Fruit fly (Drosophila melanogaster) whole organism: Measurements from ENCODE around the gene NimC2.

ENCODE experiments used
- CG8478 ChIP-seq: fragments of >200 bp; optimal IDR thresholded peaks from 2 replicates; lab custom pipeline; 2018; ENCODE audit warnings: inconsistent platforms
- Dll ChIP-seq: fragments of >200 bp; optimal IDR thresholded peaks from 2 replicates; lab custom pipeline; 2017
- EcR ChIP-seq, 2 experiments: fragments of >200 bp; optimal IDR thresholded peaks; 2 replicates each; lab custom pipeline; 2017; ENCODE audit warnings: missing biosample characterization in 2 of 2, missing genetic modification characterization in 2 of 2, missing genetic modification reagents in 2 of 2
- pan ChIP-seq: fragments of >200 bp; optimal IDR thresholded peaks from 2 replicates; lab custom pipeline; 2017
- psq ChIP-seq: fragments of >200 bp; optimal IDR thresholded peaks from 2 replicates; lab custom pipeline; 2017
- usp ChIP-seq: fragments of >200 bp; optimal IDR thresholded peaks from 2 replicates; lab custom pipeline; 2017; ENCODE audit warnings: missing biosample characterization, missing genetic modification characterization, mixed read lengths

Gene NimC2

DNA sequence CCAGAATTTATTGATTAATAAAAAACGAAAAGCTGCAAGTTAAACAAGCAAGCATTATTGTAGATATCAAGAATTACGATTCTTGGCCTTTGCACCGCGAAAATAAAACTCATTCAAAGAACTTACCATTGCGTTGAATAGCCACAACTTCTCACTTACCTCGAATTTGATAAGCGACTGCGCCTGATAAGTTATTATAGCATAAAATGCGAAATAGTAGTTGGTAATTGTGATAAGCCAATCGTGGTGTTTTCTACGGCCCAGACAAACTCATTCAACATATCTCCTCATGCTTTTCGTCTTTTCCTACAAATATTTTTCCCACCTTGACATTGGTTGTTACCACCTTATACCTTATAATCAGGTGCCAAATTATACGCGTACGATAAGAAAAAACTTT lies 35.2 kb downstream of the NimC2 start:
- TF ChIP-seq EcR (GFP tag; optimal IDR thresholded peaks at IDR 0.05; lab: Kevin White, UChicago) (no peak), usp (no peak), CG8478 (lab: Kevin White, UChicago) (no peak), pan (lab: Kevin White, UChicago) (no peak), psq (no peak), Dll (lab: Kevin White, UChicago) (no peak)

DNA sequence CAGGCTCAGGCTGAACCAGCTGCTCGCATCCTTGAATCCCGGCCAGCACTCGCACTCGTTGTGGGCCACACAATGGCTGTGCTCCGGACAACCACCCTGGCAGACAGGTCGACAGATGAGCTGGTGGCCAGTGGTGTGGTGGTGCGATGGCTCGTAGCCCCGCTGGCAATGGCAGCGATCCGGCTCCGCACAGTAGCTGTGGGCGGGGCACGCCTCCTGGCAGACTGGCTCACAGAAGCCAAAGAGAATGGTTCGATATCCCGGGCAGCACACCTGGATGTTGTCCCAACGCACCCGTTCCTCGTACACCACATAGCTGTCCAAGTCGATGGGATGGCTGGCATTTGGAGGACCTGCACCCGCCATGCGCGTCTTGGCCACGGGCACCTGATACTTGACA lies 39.7 kb downstream of the NimC2 start:
- TF ChIP-seq CG8478 (lab: Kevin White, UChicago) (no peak), pan (lab: Kevin White, UChicago) (no peak), Dll (lab: Kevin White, UChicago) (no peak), usp (no peak), EcR (GFP tag; optimal IDR thresholded peaks at IDR 0.05; lab: Kevin White, UChicago) (no peak), psq (no peak)

DNA sequence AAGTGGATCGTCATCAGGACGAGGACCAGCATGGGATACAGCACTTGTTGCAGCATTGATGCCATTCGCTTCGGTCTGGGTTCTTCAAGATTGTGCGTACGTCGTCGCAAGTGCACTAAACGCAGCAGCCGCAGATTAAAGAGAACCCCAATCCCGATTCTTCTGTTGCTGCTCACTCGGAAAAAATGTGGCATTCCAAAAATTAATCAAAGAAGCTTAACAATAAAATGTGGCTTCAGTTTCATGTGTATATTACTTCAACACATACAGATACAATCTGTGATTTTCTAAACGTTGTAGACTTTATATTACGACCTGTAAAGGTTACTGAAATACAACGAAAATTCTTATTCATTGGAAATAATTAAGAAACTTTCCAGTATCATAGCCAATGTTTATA lies 40.2 kb downstream of the NimC2 start, which contains the start of gene NimC3:
NimC3 (minus strand) TSS at position 101 of the 400 bp plus-strand sequence.
- TF ChIP-seq EcR (GFP tag; optimal IDR thresholded peaks at IDR 0.05; lab: Kevin White, UChicago) = no peak
- TF ChIP-seq psq = no peak
- TF ChIP-seq Dll (lab: Kevin White, UChicago) = no peak
- no peak for TF ChIP-seq pan (lab: Kevin White, UChicago)
- TF ChIP-seq usp = no peak
- no peak for TF ChIP-seq CG8478 (lab: Kevin White, UChicago)

DNA sequence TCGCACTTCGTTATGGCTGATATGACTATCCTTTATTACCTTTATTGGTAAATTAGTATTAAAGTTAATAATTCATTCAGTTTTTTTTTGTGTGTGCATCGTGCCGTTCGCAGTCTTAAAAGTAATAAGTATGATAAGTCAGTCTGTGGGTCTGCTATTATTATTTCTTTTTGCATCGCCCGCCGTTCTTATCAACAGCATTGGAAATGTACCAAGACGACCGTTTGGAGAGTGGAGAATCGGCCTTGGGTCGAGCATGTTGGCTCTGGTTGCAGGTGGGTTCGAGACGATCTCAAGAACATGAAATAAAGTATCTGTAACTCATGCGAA lies 40.6 kb downstream of the NimC2 start:
- TF ChIP-seq Dll (lab: Kevin White, UChicago) (no peak), CG8478 (lab: Kevin White, UChicago) (peak; percentile 24), psq (no peak), usp (no peak), EcR (GFP tag; optimal IDR thresholded peaks at IDR 0.05; lab: Kevin White, UChicago) (no peak), pan (lab: Kevin White, UChicago) (no peak)

DNA sequence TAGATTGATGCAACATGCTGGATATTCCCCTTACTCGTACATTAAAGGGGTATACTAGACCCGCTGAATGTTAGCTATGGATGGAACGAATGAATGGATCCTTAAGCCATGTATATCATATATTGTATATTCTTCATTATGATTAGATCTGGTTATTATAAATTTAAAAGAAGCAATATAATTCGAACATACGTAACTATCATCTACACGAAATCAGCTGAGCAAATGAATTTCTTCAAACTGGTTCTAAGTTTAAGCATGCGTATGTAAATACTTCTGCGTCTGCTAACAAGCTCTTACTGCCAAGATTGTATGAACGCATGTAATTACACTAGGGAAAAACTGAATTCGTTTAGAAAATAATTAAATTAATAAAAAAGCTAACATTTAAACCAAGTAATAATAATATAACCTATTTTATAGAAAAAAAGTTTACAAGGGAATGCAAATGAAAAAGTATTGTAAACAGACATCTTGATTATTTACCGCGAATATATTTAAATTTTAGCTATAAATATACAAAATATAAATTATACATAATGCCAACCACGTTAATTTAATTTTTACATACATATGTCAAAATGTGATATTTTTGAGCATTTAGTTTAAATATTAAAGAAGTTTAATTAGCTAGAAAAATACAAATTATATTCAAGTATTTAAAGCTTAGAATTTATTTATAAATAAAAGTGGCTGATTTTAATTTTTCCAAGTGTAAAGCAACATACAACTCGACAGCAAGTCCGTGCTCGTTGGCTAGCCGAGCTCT lies 41.1 kb downstream of the NimC2 start:
- TF ChIP-seq psq (no peak), pan (lab: Kevin White, UChicago) (peak; percentile 72)

DNA sequence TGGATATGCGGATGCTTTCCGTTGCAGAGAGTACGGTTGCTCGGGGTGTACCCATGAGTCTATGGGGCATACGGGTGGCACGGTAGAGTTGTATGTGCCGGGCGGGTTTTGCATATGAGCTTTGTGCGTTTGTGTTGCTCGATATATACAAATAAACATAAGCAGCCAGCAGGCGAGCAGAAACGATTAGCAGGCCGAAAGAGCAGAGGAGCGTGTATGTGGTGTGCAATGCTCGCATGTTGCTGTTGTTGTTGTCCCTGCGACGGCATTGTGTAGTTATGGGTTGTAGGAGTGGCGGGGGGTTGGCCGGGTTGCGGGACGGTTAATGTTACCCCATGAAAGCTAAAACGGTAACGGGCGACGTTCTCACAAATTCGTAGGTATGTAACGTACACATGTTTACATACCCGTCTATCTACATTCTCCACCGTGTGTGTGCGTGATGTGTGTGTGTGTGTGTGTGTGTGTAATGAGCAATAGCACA lies 41.8 kb downstream of the NimC2 start:
- TF ChIP-seq pan (lab: Kevin White, UChicago) (no peak), CG8478 (lab: Kevin White, UChicago) (no peak), psq (no peak), usp (no peak), EcR (GFP tag; optimal IDR thresholded peaks at IDR 0.05; lab: Kevin White, UChicago) (no peak), Dll (lab: Kevin White, UChicago) (no peak)

DNA sequence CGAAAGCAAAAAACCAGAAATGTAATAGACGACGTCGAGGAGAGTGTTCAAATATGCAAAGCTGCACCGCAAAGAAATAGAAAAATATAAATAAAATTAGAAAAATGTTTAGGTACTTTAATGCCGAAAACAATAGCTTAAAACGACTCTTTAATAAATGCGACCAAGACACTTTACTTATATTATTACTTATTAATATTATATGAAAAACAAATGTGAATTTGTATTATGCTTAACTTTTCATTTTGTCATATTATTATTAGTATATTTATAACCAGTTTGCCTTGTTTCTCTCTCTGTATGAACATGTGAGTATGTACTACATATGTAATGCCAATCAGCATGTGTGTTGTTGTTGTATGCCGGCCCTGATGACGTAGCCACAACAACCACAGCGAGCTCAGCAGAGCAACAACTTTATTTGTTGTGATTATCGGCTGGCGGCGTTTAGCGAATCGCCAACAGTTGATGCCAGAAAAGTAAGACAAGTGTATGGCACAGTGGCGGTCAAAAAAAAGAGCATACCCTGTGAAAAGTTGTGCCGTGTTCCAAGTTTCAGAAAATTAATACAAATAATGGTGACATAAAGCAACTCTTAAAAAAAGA lies 42.3 kb downstream of the NimC2 start:
- TF ChIP-seq CG8478 (lab: Kevin White, UChicago) (no peak), psq (no peak), EcR (GFP tag; optimal IDR thresholded peaks at IDR 0.05; lab: Kevin White, UChicago) (no peak), pan (lab: Kevin White, UChicago) (no peak), usp (no peak), Dll (lab: Kevin White, UChicago) (no peak)

DNA sequence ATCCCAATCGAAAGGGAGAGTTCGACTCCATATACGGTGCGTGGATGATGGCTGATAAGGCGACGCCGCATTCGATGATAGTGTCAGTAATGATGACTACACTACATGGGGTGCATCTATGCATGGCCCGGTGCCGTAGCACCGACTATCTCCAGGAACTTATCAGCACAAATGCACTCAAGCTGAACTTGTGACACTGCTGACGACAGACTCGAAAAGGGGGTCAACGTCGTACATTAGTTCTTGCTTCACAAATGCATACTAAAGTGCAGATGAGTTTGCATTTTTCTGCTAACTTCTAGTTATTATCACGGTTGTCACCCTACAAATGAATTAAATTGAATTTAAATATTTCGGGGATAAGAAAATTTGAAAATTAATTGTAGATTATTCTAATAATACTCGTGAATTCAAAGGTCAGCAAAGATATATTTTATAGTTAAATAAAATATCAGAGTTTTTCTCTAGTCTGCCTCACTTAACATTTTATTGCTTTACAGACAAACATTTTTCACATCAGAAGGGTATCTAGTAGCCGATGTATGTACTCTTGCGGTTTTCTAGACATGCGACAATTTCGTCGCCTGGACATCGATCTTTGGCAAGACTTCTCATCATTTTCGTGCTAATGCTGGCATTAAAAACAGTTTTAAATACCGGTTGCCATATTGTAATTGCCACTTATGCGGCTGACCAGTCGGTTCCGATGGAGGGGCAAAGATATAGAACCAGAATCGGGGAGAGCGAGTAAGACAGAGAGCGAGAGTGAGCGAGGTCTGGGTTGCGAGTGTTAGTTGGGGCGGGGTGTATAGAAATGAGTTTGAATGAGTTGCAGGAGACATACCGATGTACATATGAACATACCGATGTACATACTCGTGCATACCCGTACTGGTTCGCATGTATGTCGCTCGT lies 43.5 kb downstream of the NimC2 start:
- TF ChIP-seq usp (no peak), Dll (lab: Kevin White, UChicago) (no peak), psq (no peak), EcR (GFP tag; optimal IDR thresholded peaks at IDR 0.05; lab: Kevin White, UChicago) (no peak), CG8478 (lab: Kevin White, UChicago) (no peak), pan (lab: Kevin White, UChicago) (no peak)

DNA sequence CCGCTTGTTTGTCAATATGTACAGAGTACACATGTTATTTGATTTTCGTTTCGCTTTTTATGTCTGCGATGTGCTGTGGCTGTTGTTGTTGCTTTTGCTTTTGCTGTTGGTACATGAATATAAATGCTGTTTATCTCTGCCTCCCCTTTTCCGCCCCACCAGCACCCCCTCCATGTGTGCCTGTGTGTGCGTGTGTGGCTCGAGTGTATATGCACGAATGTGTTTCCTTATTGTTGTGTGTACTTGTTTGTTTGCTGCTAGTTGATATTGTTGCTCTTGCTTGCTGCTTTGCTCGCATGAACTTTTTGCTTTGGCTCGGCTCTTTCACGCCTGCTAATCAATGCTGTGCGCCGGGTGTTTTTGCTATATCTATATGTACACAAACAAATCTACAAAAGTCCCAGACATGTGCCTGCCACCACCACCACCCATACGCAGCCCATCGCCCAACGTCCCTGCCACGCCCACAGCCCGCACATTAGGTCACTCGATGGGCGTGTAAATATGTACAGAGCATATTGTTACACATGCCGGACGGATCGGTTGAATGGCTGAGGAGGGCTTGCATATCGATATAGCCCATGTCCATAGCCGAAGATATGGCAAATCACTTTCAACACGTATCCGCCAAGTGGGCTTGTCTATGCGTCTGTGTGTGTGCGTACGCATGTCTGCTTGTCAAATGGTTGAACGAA lies 44.3 kb downstream of the NimC2 start:
- TF ChIP-seq usp (no peak), psq (no peak), pan (lab: Kevin White, UChicago) (no peak), CG8478 (lab: Kevin White, UChicago) (no peak), EcR (GFP tag; optimal IDR thresholded peaks at IDR 0.05; lab: Kevin White, UChicago) (no peak), Dll (lab: Kevin White, UChicago) (no peak)

DNA sequence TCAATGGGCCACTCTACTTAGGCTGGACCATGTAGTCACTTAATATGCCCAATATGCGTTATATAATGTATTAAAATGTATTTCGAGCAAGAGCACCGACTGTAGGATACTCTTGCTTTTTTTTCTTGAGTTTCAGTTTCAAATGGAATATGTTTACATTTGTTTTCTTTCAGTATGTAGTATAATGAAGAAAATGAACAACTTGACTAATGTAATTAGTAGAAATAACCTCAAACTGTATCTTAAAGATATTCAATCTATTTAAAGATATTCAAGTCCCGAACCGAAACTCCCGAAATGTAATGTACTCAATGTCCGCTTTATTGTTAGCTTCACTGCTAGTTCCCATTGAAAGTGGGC lies 44.8 kb downstream of the NimC2 start:
- TF ChIP-seq usp (no peak), EcR (GFP tag; optimal IDR thresholded peaks at IDR 0.05; lab: Kevin White, UChicago) (no peak), CG8478 (lab: Kevin White, UChicago) (no peak), Dll (lab: Kevin White, UChicago) (no peak), psq (no peak), pan (lab: Kevin White, UChicago) (no peak)

DNA sequence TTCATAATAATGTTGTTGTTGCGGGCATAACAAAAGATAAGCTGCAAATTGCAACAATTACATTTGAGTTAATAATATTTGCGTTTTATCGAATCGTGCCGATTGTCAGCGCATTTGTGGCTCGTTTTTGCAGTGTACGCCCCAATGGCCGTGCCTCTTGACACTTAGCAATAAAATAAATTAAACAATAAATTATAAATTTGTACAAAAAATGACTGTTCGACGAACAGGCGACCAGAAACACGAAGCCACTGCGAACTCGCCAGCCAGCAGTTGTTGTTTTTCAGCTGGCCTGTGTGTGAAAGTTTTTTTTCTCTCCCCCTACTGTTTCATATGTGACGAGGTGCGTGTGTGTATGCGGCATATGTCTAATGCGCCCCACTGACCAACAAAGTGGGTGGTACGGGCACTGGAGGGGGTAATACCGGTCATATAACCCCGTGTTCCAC lies 45.6 kb downstream of the NimC2 start:
- TF ChIP-seq psq = no peak
- TF ChIP-seq CG8478 (lab: Kevin White, UChicago) = no peak
- TF ChIP-seq usp = no peak
- no peak for TF ChIP-seq EcR (GFP tag; optimal IDR thresholded peaks at IDR 0.05; lab: Kevin White, UChicago)
- TF ChIP-seq Dll (lab: Kevin White, UChicago) = no peak
- no peak for TF ChIP-seq pan (lab: Kevin White, UChicago)
